Worm (Caenorhabditis elegans): ENCODE results near the gene T04B8.1.

Gene T04B8.1

ce11 chrII:643733-644132 lies 9.6 kb downstream of the T04B8.1 start (continued):
- TF ChIP-seq B0261.1 (tag; optimal IDR thresholded peaks at IDR 0.05), result no peak
- TF ChIP-seq attf-3 (GFP tag; conservative IDR thresholded peaks at IDR 0.05), result no peak

DNA sequence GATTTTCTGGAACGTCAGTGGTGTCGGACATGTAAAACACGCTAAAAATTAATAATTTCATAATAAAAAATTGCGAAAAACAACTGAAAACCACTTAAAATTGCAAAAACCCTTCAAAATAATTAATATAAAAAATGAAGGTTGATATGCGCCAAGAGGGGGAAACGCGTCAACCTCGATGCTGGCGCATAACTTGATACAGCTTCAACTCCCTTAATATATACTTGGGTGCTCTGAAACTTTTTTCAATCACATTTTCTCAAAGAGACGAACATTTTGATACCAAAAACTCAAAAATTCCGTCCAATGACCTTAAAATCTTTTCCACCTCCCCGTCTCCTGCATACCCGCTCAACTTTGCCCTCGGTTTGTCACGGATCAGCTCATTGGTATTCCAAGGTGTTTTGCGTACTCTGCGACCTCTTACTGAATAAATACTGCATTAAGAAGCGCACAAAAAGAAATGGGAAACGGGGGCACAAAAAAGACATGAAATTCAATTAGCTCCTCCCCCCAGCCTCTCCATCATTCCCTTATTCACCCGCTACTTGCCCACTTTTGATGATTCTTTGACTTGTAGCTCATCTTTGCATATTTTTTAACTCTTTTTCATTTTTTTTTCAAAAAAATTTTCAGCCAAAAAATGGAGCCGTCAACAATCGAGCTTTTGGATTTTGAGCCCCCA lies 16.4 kb downstream of the T04B8.1 start, which contains the start of the genes K07E8.7 and frpr-14:
K07E8.7 (minus strand) TSS at position 47 of the 685 bp plus-strand sequence.
frpr-14 (plus strand) TSS at position 635 of the 685 bp plus-strand sequence.
- TF ChIP-seq hmg-1.2 (GFP tag; IDR thresholded peaks at IDR 0.05) (0 out of 2 replicates have a peak, but pooled peaks have one; percentile 18), ztf-18 (tag; optimal IDR thresholded peaks at IDR 0.05) (peak; percentile 92), lsl-1 (GFP tag; optimal IDR thresholded peaks at IDR 0.05) (peak; percentile 4), mcd-1 (GFP tag; IDR thresholded peaks at IDR 0.05) (peak; percentile 54; the same call in 1 of the 2 replicates), F23B12.7 (tag; optimal IDR thresholded peaks at IDR 0.05; ENCODE audit: insufficient read depth) (peak; percentile 33), F10E7.11 (tag; optimal IDR thresholded peaks at IDR 0.05) (no peak), F52B5.7 (tag; optimal IDR thresholded peaks at IDR 0.05) (no peak)

DNA sequence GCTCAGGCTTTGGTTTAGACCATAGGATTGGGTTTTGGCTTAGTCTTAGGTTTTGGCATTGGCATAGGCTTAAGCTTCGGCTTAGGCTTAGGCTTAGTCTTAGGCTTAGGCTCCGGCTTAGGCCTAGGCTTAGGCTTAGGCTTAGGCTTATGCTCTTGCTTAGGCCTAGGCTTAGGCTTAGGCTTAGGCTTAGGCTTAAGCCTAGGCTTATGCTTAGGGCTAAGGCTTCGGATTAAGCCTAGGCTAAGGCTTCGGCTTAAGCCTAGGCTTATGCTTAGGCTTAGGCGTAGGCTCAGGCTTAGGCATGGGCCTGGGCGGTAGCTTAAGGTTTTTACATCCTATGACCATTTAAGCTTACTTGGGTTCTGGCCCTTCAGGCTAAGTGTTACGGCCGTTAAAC lies 17.2 kb downstream of the T04B8.1 start:
- no peak for TF ChIP-seq F33H1.4 (GFP tag; IDR thresholded peaks at IDR 0.05)
- TF ChIP-seq snpc-3.4 (tag; optimal IDR thresholded peaks at IDR 0.05), result no peak
- TF ChIP-seq nfya-1 (tag; optimal IDR thresholded peaks at IDR 0.05; ENCODE audit: borderline replicate concordance, insufficient read depth), result no peak
- no peak for TF ChIP-seq F37B4.10 (GFP tag; IDR thresholded peaks at IDR 0.05)
- no peak for TF ChIP-seq bed-2 (GFP tag; IDR thresholded peaks at IDR 0.05)
- no peak for TF ChIP-seq ceh-100 (GFP tag; IDR thresholded peaks at IDR 0.05)

DNA sequence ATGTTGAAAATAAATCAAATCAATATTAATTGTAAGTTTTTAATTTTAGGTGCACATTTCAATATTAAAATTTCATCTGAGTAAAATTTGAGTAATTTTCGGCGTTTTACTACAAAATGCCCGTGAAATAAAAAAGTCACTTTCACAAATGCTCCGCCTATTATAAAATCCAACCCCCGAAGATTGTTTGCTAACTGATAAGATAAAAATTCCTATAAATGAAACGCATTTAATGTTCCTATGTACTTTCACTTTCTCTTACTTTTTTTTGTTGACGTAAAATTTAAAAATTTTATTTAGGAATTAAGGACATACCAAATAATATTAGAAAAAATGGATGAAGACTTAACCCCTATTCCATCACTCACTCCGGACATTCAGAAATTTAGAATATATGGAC lies 24.3 kb downstream of the T04B8.1 start, which contains the start of gene sdz-24:
sdz-24 (plus strand) TSS at position 301 of the 400 bp plus-strand sequence.
- no peak for TF ChIP-seq F39B2.1 (GFP tag; IDR thresholded peaks at IDR 0.05)
- TF ChIP-seq sptf-2 (GFP tag; optimal IDR thresholded peaks at IDR 0.05), result no peak
- no peak for TF ChIP-seq tbx-9 (tag; optimal IDR thresholded peaks at IDR 0.05; ENCODE audit: borderline replicate concordance)
- TF ChIP-seq ztf-3 (GFP tag; optimal IDR thresholded peaks at IDR 0.05), result no peak
- TF ChIP-seq ets-4 (GFP tag; optimal IDR thresholded peaks at IDR 0.05), result no peak
- TF ChIP-seq mes-4 (tag; optimal IDR thresholded peaks at IDR 0.05), result no peak
- no peak for TF ChIP-seq B0261.1 (tag; optimal IDR thresholded peaks at IDR 0.05)
- no peak for TF ChIP-seq madf-8 (GFP tag; conservative IDR thresholded peaks at IDR 0.05)
- no peak for TF ChIP-seq attf-3 (GFP tag; conservative IDR thresholded peaks at IDR 0.05)
- no peak for TF ChIP-seq F23B12.7 (tag; optimal IDR thresholded peaks at IDR 0.05; ENCODE audit: insufficient read depth)
- no peak for TF ChIP-seq Y79H2A.3 (GFP tag; conservative IDR thresholded peaks at IDR 0.05)
- no peak for TF ChIP-seq ccch-3 (GFP tag; optimal IDR thresholded peaks at IDR 0.05)
- TF ChIP-seq hlh-12 (tag; optimal IDR thresholded peaks at IDR 0.05), result no peak
- no peak for TF ChIP-seq efl-1 (GFP tag; optimal IDR thresholded peaks at IDR 0.05)
- no peak for TF ChIP-seq chd-7 (tag; optimal IDR thresholded peaks at IDR 0.05)

- TF ChIP-seq hlh-12 (tag; optimal IDR thresholded peaks at IDR 0.05) (no peak), F10E7.11 (tag; optimal IDR thresholded peaks at IDR 0.05) (no peak), hsf-1 (GFP tag; IDR thresholded peaks at IDR 0.05) (no peak), F33H1.4 (GFP tag; IDR thresholded peaks at IDR 0.05) (no peak), hmg-20 (GFP tag; IDR thresholded peaks at IDR 0.05) (no peak), K12H6.12 (tag; optimal IDR thresholded peaks at IDR 0.05) (no peak), snpc-1.3 (tag; optimal IDR thresholded peaks at IDR 0.05; ENCODE audit: insufficient read depth) (no peak), Y53G8AR.9 (GFP tag; conservative IDR thresholded peaks at IDR 0.05) (no peak), sdz-38 (tag; optimal IDR thresholded peaks at IDR 0.05) (no peak), bed-1 (GFP tag; IDR thresholded peaks at IDR 0.05) (no peak), nfya-1 (tag; optimal IDR thresholded peaks at IDR 0.05; ENCODE audit: borderline replicate concordance, insufficient read depth) (no peak), F49E8.2 (tag; optimal IDR thresholded peaks at IDR 0.05; ENCODE audit: insufficient read depth) (no peak), ceh-58 (GFP tag; IDR thresholded peaks at IDR 0.05) (no peak), lsl-1 (GFP tag; optimal IDR thresholded peaks at IDR 0.05) (no peak), fkh-3 (tag; optimal IDR thresholded peaks at IDR 0.05) (no peak), T26A5.8 (tag; optimal IDR thresholded peaks at IDR 0.05) (no peak), egrh-3 (GFP tag; IDR thresholded peaks at IDR 0.05) (no peak), repo-1 (tag; optimal IDR thresholded peaks at IDR 0.05) (no peak)
These were observed 27.6 kb downstream of the T04B8.1 start, which contains the start of gene sri-45 for ce11 chrII:661696-662095. TSS of gene sri-45 (minus strand) at chrII:661796.

Measured in whole organism, young adult.